Worm (Caenorhabditis elegans): ENCODE measurements around the gene F02A9.1.
A peak's percentile ranks its signal among the peaks of the same experiment; 100 is the strongest.

Gene F02A9.1

DNA sequence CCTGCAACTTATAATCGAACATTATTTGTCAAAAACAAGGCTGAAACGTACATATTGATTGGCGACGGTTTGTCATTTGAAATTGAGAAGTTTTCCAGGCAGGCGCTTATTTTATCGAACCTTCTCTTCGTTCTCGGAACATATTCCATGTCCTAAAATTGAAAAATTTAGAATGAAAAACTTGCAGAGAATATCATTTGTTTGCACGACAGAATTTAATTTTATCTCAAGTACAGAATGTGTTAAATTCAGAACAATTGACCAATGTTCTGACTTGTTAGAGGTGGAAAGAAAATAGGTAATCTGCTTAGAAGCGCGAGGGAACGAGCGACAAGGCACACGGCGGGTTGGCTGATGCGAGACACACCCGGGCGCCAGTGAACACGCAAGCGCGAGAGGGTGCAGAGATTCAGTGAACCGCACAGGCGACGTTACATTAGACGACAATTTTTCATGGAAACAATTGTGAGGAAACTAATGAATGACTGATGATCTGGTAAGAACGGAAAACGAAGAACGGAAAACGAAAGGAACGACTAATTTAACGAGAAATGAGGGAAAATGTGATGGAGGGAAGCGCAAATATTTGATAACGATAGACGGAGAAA is 25.1 kb downstream of the F02A9.1 start (continued):
- TF ChIP-seq mep-1 (tag; optimal IDR thresholded peaks at IDR 0.05), result peak; percentile 54
- TF ChIP-seq aly-2 (tag; optimal IDR thresholded peaks at IDR 0.05), result no peak
- 0 out of 2 replicates have a peak, but pooled peaks have one; percentile 13 for TF ChIP-seq pha-4 (GFP tag; IDR thresholded peaks at IDR 0.05)
- no peak for TF ChIP-seq pha-4 (tag; optimal IDR thresholded peaks at IDR 0.05)
- TF ChIP-seq hif-1 (tag; optimal IDR thresholded peaks at IDR 0.05), result peak in 1 of 2 experiments; percentile 10
- TF ChIP-seq dpl-1 (GFP tag; optimal IDR thresholded peaks at IDR 0.05), result peak; percentile 11
- no peak for TF ChIP-seq snpc-4 (tag; optimal IDR thresholded peaks at IDR 0.05)
- no peak for TF ChIP-seq nhr-102 (tag; optimal IDR thresholded peaks at IDR 0.05)
- peak; percentile 99 for TF ChIP-seq aha-1 (tag)
- 0 out of 2 replicates have a peak, but pooled peaks have one; percentile 25 for TF ChIP-seq madf-9 (GFP tag; conservative IDR thresholded peaks at IDR 0.05)
- peak; percentile 79 for TF ChIP-seq zfp-3 (GFP tag; conservative IDR thresholded peaks at IDR 0.05)
- TF ChIP-seq fos-1 (tag; optimal IDR thresholded peaks at IDR 0.05), result no peak
- 0 out of 2 replicates have a peak, but pooled peaks have one; percentile 23 for TF ChIP-seq dmd-8 (GFP tag; IDR thresholded peaks at IDR 0.05)
- peak; percentile 44; the same call in 1 of the 2 replicates for TF ChIP-seq zip-11 (GFP tag; IDR thresholded peaks at IDR 0.05)
- TF ChIP-seq rbr-2 (tag; optimal IDR thresholded peaks at IDR 0.05), result peak; percentile 43
- peak; percentile 68 for TF ChIP-seq hlh-11 (tag; optimal IDR thresholded peaks at IDR 0.05)
- TF ChIP-seq madf-5 (GFP tag; IDR thresholded peaks at IDR 0.05), result no peak
- 0 out of 2 replicates have a peak, but pooled peaks have one; percentile 24 for TF ChIP-seq tra-1 (GFP tag; IDR thresholded peaks at IDR 0.05)
- peak; percentile 69 for TF ChIP-seq Y48G9A.11 (GFP tag; IDR thresholded peaks at IDR 0.05)
- TF ChIP-seq lir-3 (tag; optimal IDR thresholded peaks at IDR 0.05), result no peak
- TF ChIP-seq dmd-9 (GFP tag; IDR thresholded peaks at IDR 0.05), result 0 out of 2 replicates have a peak, but pooled peaks have one; percentile 7
- TF ChIP-seq Y105C5A.15 (GFP tag; IDR thresholded peaks at IDR 0.05), result peak; percentile 88
- no peak for TF ChIP-seq mdl-1 (tag; optimal IDR thresholded peaks at IDR 0.05)
- TF ChIP-seq nhr-6 (tag; optimal IDR thresholded peaks at IDR 0.05), result no peak
- TF ChIP-seq fkh-10 (GFP tag; optimal IDR thresholded peaks at IDR 0.05), result no peak
- peak; percentile 47; the same call in 1 of the 2 replicates for TF ChIP-seq lim-7 (GFP tag; IDR thresholded peaks at IDR 0.05)
- TF ChIP-seq dmd-6 (GFP tag; IDR thresholded peaks at IDR 0.05), result peak; percentile 55
- no peak for TF ChIP-seq egl-27 (tag; optimal IDR thresholded peaks at IDR 0.05)
- TF ChIP-seq vab-7 (GFP tag; IDR thresholded peaks at IDR 0.05), result peak; percentile 24; the same call in 1 of the 2 replicates
- no peak for TF ChIP-seq cey-2 (tag; optimal IDR thresholded peaks at IDR 0.05; ENCODE audit: borderline replicate concordance, insufficient read depth)
- TF ChIP-seq nhr-111 (GFP tag; optimal IDR thresholded peaks at IDR 0.05), result no peak
- TF ChIP-seq daf-16 (GFP tag; optimal IDR thresholded peaks at IDR 0.05), result peak in 1 of 2 experiments; percentile 29
- TF ChIP-seq daf-16 (tag; optimal IDR thresholded peaks at IDR 0.05), result peak; percentile 6
- TF ChIP-seq daf-8 (GFP tag; IDR thresholded peaks at IDR 0.05), result no peak
- peak; percentile 40; the same call in 1 of the 2 replicates for TF ChIP-seq lin-38 (GFP tag; IDR thresholded peaks at IDR 0.05)
- TF ChIP-seq ceh-20 (GFP tag; IDR thresholded peaks at IDR 0.05), result no peak
- peak; percentile 22 for TF ChIP-seq nhr-28 (tag; optimal IDR thresholded peaks at IDR 0.05)
- peak; percentile 74 for TF ChIP-seq set-16 (GFP tag; IDR thresholded peaks at IDR 0.05)
- TF ChIP-seq D1046.2 (GFP tag; IDR thresholded peaks at IDR 0.05), result peak; percentile 73
- TF ChIP-seq ztf-11 (tag; optimal IDR thresholded peaks at IDR 0.05), result no peak
- TF ChIP-seq lin-39 (tag; optimal IDR thresholded peaks at IDR 0.05), result no peak
- peak; percentile 65 for TF ChIP-seq hlh-30 (tag; optimal IDR thresholded peaks at IDR 0.05; ENCODE audit: insufficient read depth)
- peak; percentile 39 for TF ChIP-seq lin-1 (GFP tag; IDR thresholded peaks at IDR 0.05)
- TF ChIP-seq nhr-77 (tag; optimal IDR thresholded peaks at IDR 0.05), result no peak
- peak; percentile 83 for TF ChIP-seq egl-43 (GFP tag; IDR thresholded peaks at IDR 0.05)
- TF ChIP-seq ctbp-1 (GFP tag; IDR thresholded peaks at IDR 0.05), result peak; percentile 78
- TF ChIP-seq mdt-29 (GFP tag; IDR thresholded peaks at IDR 0.05), result 0 out of 2 replicates have a peak, but pooled peaks have one; percentile 19
- no peak for TF ChIP-seq ztf-7 (tag; optimal IDR thresholded peaks at IDR 0.05)
- TF ChIP-seq jun-1 (tag; optimal IDR thresholded peaks at IDR 0.05), result no peak
- TF ChIP-seq mes-2 (tag; optimal IDR thresholded peaks at IDR 0.05; ENCODE audit: poor library complexity, severe bottlenecking), result peak; percentile 59
